Fruit fly (Drosophila melanogaster) whole organism, prepupa: Measurements from ENCODE around the gene Hr39.

Experiments
- Blimp-1 ChIP-seq: fragments of 200-800 bp; sonication (Bioruptor generic); optimal IDR thresholded peaks from 3 replicates; lab custom pipeline; 2017; ENCODE audit warnings: missing biosample characterization, missing genetic modification characterization, mild to moderate bottlenecking, moderate library complexity, missing genetic modification reagents
- CG10631 ChIP-seq: fragments of 200-800 bp; sonication (Bioruptor generic); optimal IDR thresholded peaks from 2 replicates; lab custom pipeline; 2016; ENCODE audit warnings: missing biosample characterization, missing genetic modification characterization
- CG10669 ChIP-seq: fragments of 200-800 bp; sonication (Bioruptor generic); optimal IDR thresholded peaks from 3 replicates; lab custom pipeline; 2018; ENCODE audit warnings: missing biosample characterization, mild to moderate bottlenecking, missing genetic modification characterization, moderate library complexity
- CG15336 ChIP-seq: fragments of 200-800 bp; sonication (Bioruptor generic); IDR thresholded peaks from 2 replicates; pipeline ENCODE4 v1.3.6; 2022; ENCODE audit warnings: missing biosample characterization, missing genetic modification characterization
- CG1621 ChIP-seq: fragments of 200-800 bp; sonication (Bioruptor generic); optimal IDR thresholded peaks from 3 replicates; lab custom pipeline; 2018; ENCODE audit warnings: missing biosample characterization, mild to moderate bottlenecking, missing genetic modification characterization
- CG16779 ChIP-seq: fragments of 200-800 bp; sonication (Bioruptor generic); optimal IDR thresholded peaks from 3 replicates; lab custom pipeline; 2017; ENCODE audit warnings: missing biosample characterization, mild to moderate bottlenecking, missing genetic modification characterization
- CG3032 ChIP-seq: fragments of 200-800 bp; optimal IDR thresholded peaks from 2 replicates; lab custom pipeline; 2019; ENCODE audit warnings: missing biosample characterization, mild to moderate bottlenecking, missing genetic modification characterization, moderate library complexity
- CG31627 ChIP-seq: fragments of 200-800 bp; sonication (Bioruptor generic); optimal IDR thresholded peaks from 3 replicates; lab custom pipeline; 2016; ENCODE audit warnings: missing biosample characterization, missing genetic modification characterization
- CG32006 ChIP-seq: fragments of 200-800 bp; sonication (Bioruptor generic); optimal IDR thresholded peaks from 3 replicates; lab custom pipeline; 2017; ENCODE audit warnings: missing biosample characterization, mild to moderate bottlenecking, missing genetic modification characterization
- CG3919 ChIP-seq: fragments of 200-800 bp; sonication (Bioruptor generic); optimal IDR thresholded peaks from 3 replicates; lab custom pipeline; 2016; ENCODE audit warnings: missing biosample characterization, missing genetic modification characterization
- CG4318 ChIP-seq: fragments of 200-800 bp; sonication (Bioruptor generic); optimal IDR thresholded peaks from 3 replicates; lab custom pipeline; 2017; ENCODE audit warnings: missing biosample characterization, mild to moderate bottlenecking, missing genetic modification characterization
- CG6163 ChIP-seq: fragments of 200-800 bp; sonication (Bioruptor generic); IDR thresholded peaks from 3 replicates; pipeline ENCODE4 v1.3.6; 2022; ENCODE audit warnings: missing biosample characterization, missing genetic modification characterization
- CG6792 ChIP-seq: fragments of 200-800 bp; sonication (Bioruptor generic); optimal IDR thresholded peaks from 3 replicates; lab custom pipeline; 2016; ENCODE audit warnings: missing biosample characterization, missing genetic modification characterization
- CG6808 ChIP-seq: fragments of 200-800 bp; sonication (Bioruptor generic); optimal IDR thresholded peaks from 3 replicates; lab custom pipeline; 2017; ENCODE audit warnings: missing biosample characterization, missing genetic modification characterization, mild to moderate bottlenecking, moderate library complexity, missing genetic modification reagents
- CG6854 ChIP-seq: fragments of 200-800 bp; sonication (Bioruptor generic); optimal IDR thresholded peaks from 2 replicates; lab custom pipeline; 2017; ENCODE audit warnings: missing biosample characterization, mild to moderate bottlenecking, missing genetic modification characterization
- CG8119 ChIP-seq: fragments of 200-800 bp; sonication (Bioruptor generic); IDR thresholded peaks from 3 replicates; pipeline ENCODE4 v1.3.6; 2022; ENCODE audit warnings: missing biosample characterization, missing genetic modification characterization
- CG8319 ChIP-seq: fragments of 200-800 bp; sonication (Bioruptor generic); optimal IDR thresholded peaks from 3 replicates; lab custom pipeline; 2016; ENCODE audit warnings: missing biosample characterization, missing genetic modification characterization
- Eip75B ChIP-seq: fragments of 200-800 bp; sonication (Bioruptor generic); optimal IDR thresholded peaks from 3 replicates; lab custom pipeline; 2016; ENCODE audit warnings: missing biosample characterization, missing genetic modification characterization
- Eip78C ChIP-seq: fragments of 200-800 bp; sonication (Bioruptor generic); peaks from one replicate; lab custom pipeline; 2016; ENCODE audit warnings: missing biosample characterization, missing genetic modification characterization
- Eip93F ChIP-seq: fragments of 200-800 bp; sonication (Bioruptor generic); optimal IDR thresholded peaks from 2 replicates; lab custom pipeline; 2016; ENCODE audit warnings: missing biosample characterization, mild to moderate bottlenecking, missing genetic modification characterization
- Hr38 ChIP-seq: sonication (Bioruptor generic); optimal IDR thresholded peaks from 2 replicates; lab custom pipeline; 2016; ENCODE audit warnings: missing biosample characterization, missing genetic modification characterization
- Hr39 ChIP-seq: fragments of 200-800 bp; sonication (Bioruptor generic); optimal IDR thresholded peaks from 2 replicates; lab custom pipeline; 2016; ENCODE audit warnings: missing biosample characterization, missing genetic modification characterization
- Lpt ChIP-seq: fragments of 200-800 bp; sonication (Bioruptor generic); optimal IDR thresholded peaks from 3 replicates; lab custom pipeline; 2016; ENCODE audit warnings: missing biosample characterization, missing genetic modification characterization
- Met ChIP-seq: fragments of 200-800 bp; sonication (Bioruptor generic); optimal IDR thresholded peaks from 3 replicates; lab custom pipeline; 2016; ENCODE audit warnings: missing biosample characterization, missing genetic modification characterization
- Smox ChIP-seq: fragments of 200-800 bp; sonication (Bioruptor generic); optimal IDR thresholded peaks from 3 replicates; lab custom pipeline; 2016; ENCODE audit warnings: missing biosample characterization, missing genetic modification characterization
- Sox102F ChIP-seq: fragments of 200-800 bp; sonication (Bioruptor generic); optimal IDR thresholded peaks from 2 replicates; lab custom pipeline; 2016; ENCODE audit warnings: missing biosample characterization, mild to moderate bottlenecking, missing genetic modification characterization
- Sox14 ChIP-seq: fragments of 200-800 bp; sonication (Bioruptor generic); optimal IDR thresholded peaks from 3 replicates; lab custom pipeline; 2016; ENCODE audit warnings: missing biosample characterization, missing genetic modification characterization
- achi ChIP-seq: fragments of 200-800 bp; sonication (Bioruptor generic); optimal IDR thresholded peaks from 3 replicates; lab custom pipeline; 2016; ENCODE audit warnings: missing biosample characterization, missing genetic modification characterization
- acj6 ChIP-seq: fragments of 200-800 bp; sonication (Bioruptor generic); optimal IDR thresholded peaks from 3 replicates; lab custom pipeline; 2016; ENCODE audit warnings: missing biosample characterization, missing genetic modification characterization
- dsx ChIP-seq: fragments of 200-800 bp; optimal IDR thresholded peaks from 3 replicates; lab custom pipeline; 2019; ENCODE audit warnings: missing biosample characterization, mild to moderate bottlenecking, missing genetic modification characterization, moderate library complexity; ENCODE audit not compliant: poor library complexity, severe bottlenecking
- eg ChIP-seq: fragments of 200-800 bp; sonication (Bioruptor generic); IDR thresholded peaks from 3 replicates; pipeline ENCODE4 v1.3.6; 2022; ENCODE audit warnings: missing biosample characterization, missing genetic modification characterization
- fd59A ChIP-seq: fragments of 200-800 bp; sonication (Bioruptor generic); optimal IDR thresholded peaks from 2 replicates; lab custom pipeline; 2017; ENCODE audit warnings: missing biosample characterization, mild to moderate bottlenecking, missing genetic modification characterization, missing genetic modification reagents
- fd85E ChIP-seq: fragments of 200-800 bp; sonication (Bioruptor generic); optimal IDR thresholded peaks from 3 replicates; lab custom pipeline; 2016; ENCODE audit warnings: missing biosample characterization, missing genetic modification characterization
- fkh ChIP-seq: fragments of 200-800 bp; sonication (Bioruptor generic); optimal IDR thresholded peaks from 3 replicates; lab custom pipeline; 2017; ENCODE audit warnings: missing biosample characterization, mild to moderate bottlenecking, missing genetic modification characterization, moderate library complexity
- net ChIP-seq: fragments of 200-800 bp; sonication (Bioruptor generic); optimal IDR thresholded peaks from 3 replicates; lab custom pipeline; 2016; ENCODE audit warnings: missing biosample characterization, missing genetic modification characterization
- pdm3 ChIP-seq: fragments of 200-800 bp; sonication (Bioruptor generic); optimal IDR thresholded peaks from 3 replicates; lab custom pipeline; 2016; ENCODE audit warnings: missing biosample characterization, missing genetic modification characterization
- ss ChIP-seq, 2 experiments: fragments of 200-800 bp; sonication (Bioruptor generic); optimal IDR thresholded peaks; 2 replicates in 1 of 2; 3 replicates in 1 of 2; lab custom pipeline; 2017 to 2018; ENCODE audit warnings: mild to moderate bottlenecking in 2 of 2, missing biosample characterization in 2 of 2, missing genetic modification characterization in 2 of 2, moderate library complexity in 1 of 2
- svp ChIP-seq: fragments of 200-800 bp; sonication (Bioruptor generic); peaks from one replicate; lab custom pipeline; 2016; ENCODE audit warnings: missing biosample characterization, missing genetic modification characterization
- topi ChIP-seq: fragments of 200-800 bp; sonication (Bioruptor generic); optimal IDR thresholded peaks from 3 replicates; lab custom pipeline; 2016; ENCODE audit warnings: missing biosample characterization, missing genetic modification characterization
- vri ChIP-seq: fragments of 200-800 bp; sonication (Bioruptor generic); optimal IDR thresholded peaks from 3 replicates; lab custom pipeline; 2016; ENCODE audit warnings: missing biosample characterization, mild to moderate bottlenecking, missing genetic modification characterization

Gene Hr39

dm6 chr2L:21246687-21247086 lies 9.6 kb downstream of the Hr39 start (continued):
- TF ChIP-seq Eip78C (GFP tag; lab: Kevin White, UChicago) (peak; percentile 71), CG8319 (GFP tag; lab: Kevin White, UChicago) (no peak), CG1621 (tag; lab: Kevin White, UChicago) (no peak), CG10669 (GFP tag; lab: Kevin White, UChicago) (no peak), CG6163 (GFP tag; lab: Robert Waterston, UW) (peak; percentile 57; the same call in 1 of the 3 replicates), CG6808 (no peak), Met (GFP tag; lab: Kevin White, UChicago) (no peak), topi (no peak), CG4318 (GFP tag; lab: Kevin White, UChicago) (peak; percentile 37)

- no peak for TF ChIP-seq CG15336
- TF ChIP-seq ss (GFP tag; optimal IDR thresholded peaks at IDR 0.05; lab: Kevin White, UChicago) = peak in 1 of 2 experiments; percentile 6
- no peak for TF ChIP-seq CG4318 (GFP tag; lab: Kevin White, UChicago)
- TF ChIP-seq Eip78C (GFP tag; lab: Kevin White, UChicago) = peak; percentile 22
- 0 out of 3 replicates have a peak, but pooled peaks have one; percentile 6 for TF ChIP-seq CG6163 (GFP tag; lab: Robert Waterston, UW)
These were observed 10.9 kb downstream of the Hr39 start for dm6 chr2L:21247967-21248366.

- no peak for TF ChIP-seq achi (GFP tag; lab: Kevin White, UChicago)
- TF ChIP-seq CG3032 (tag; lab: Kevin White, UChicago) = no peak
- no peak for TF ChIP-seq CG16779 (tag; lab: Kevin White, UChicago)
- no peak for TF ChIP-seq Hr38 (GFP tag; lab: Kevin White, UChicago)
- no peak for TF ChIP-seq CG10631
- no peak for TF ChIP-seq fd85E (GFP tag; lab: Kevin White, UChicago)
- no peak for TF ChIP-seq CG31627 (GFP tag; lab: Kevin White, UChicago)
- no peak for TF ChIP-seq dsx (GFP tag; lab: Kevin White, UChicago)
- TF ChIP-seq CG3919 (GFP tag; lab: Kevin White, UChicago) = no peak
- no peak for TF ChIP-seq ss (GFP tag; optimal IDR thresholded peaks at IDR 0.05; lab: Kevin White, UChicago)
- no peak for TF ChIP-seq eg (GFP tag; lab: Robert Waterston, UW)
- no peak for TF ChIP-seq CG6792
- TF ChIP-seq Smox (GFP tag; lab: Kevin White, UChicago) = no peak
- TF ChIP-seq CG15336 = no peak
- no peak for TF ChIP-seq acj6 (GFP tag; lab: Kevin White, UChicago)
- no peak for TF ChIP-seq net (GFP tag; lab: Kevin White, UChicago)
- TF ChIP-seq CG10669 (GFP tag; lab: Kevin White, UChicago) = no peak
- no peak for TF ChIP-seq CG6163 (GFP tag; lab: Robert Waterston, UW)
- TF ChIP-seq, all 60 proteins: peak for 0
These were observed 11.8 kb downstream of the Hr39 start for dm6 chr2L:21248877-21249276.

dm6 chr2L:21250519-21251336 lies 13.7 kb downstream of the Hr39 start:
- TF ChIP-seq CG15336 (peak; percentile 59; the same call in 1 of the 2 replicates), CG32006 (GFP tag; lab: Kevin White, UChicago) (no peak), CG6854 (GFP tag; lab: Kevin White, UChicago) (peak; percentile 87), Sox14 (GFP tag; lab: Kevin White, UChicago) (peak; percentile 50), vri (GFP tag; lab: Kevin White, UChicago) (peak; percentile 50), fkh (peak; percentile 85), acj6 (GFP tag; lab: Kevin White, UChicago) (no peak), fd59A (GFP tag; lab: Kevin White, UChicago) (no peak), Eip75B (GFP tag; lab: Kevin White, UChicago) (peak; percentile 61), Met (GFP tag; lab: Kevin White, UChicago) (peak; percentile 35), pdm3 (GFP tag; lab: Kevin White, UChicago) (no peak), Hr39 (GFP tag; lab: Kevin White, UChicago) (peak; percentile 98), CG8119 (GFP tag; lab: Robert Waterston, UW) (peak; percentile 69), Blimp-1 (GFP tag; lab: Kevin White, UChicago) (peak; percentile 42), ss (GFP tag; optimal IDR thresholded peaks at IDR 0.05; lab: Kevin White, UChicago) (no peak), Eip78C (GFP tag; lab: Kevin White, UChicago) (peak; percentile 65), svp (GFP tag; lab: Kevin White, UChicago) (peak; percentile 83), Lpt (GFP tag; lab: Kevin White, UChicago) (peak; percentile 50), Sox102F (peak; percentile 26), CG6163 (GFP tag; lab: Robert Waterston, UW) (no peak), Eip93F (GFP tag; lab: Kevin White, UChicago) (peak; percentile 42)
